Worm (Caenorhabditis elegans): Measurements from ENCODE around the gene txt-5.

txt-5 gene

ce11 chrV:7875456-7875855 is 38.5 kb upstream of the txt-5 start, which contains the start of gene F40A3.4:
F40A3.4 (plus strand) TSS chrV:7875756.
- TF ChIP-seq ztf-11 (tag; optimal IDR thresholded peaks at IDR 0.05) (no peak), peb-1 (tag; optimal IDR thresholded peaks at IDR 0.05) (no peak)

ce11 chrV:7872945-7873344 is 36.0 kb upstream of the txt-5 start:
- TF ChIP-seq mab-5 (tag; optimal IDR thresholded peaks at IDR 0.05): no peak

- no peak for TF ChIP-seq fos-1 (tag; optimal IDR thresholded peaks at IDR 0.05)
- no peak for TF ChIP-seq F13H6.1 (tag; optimal IDR thresholded peaks at IDR 0.05)
- TF ChIP-seq ZK546.5 (tag; optimal IDR thresholded peaks at IDR 0.05): no peak
- no peak for TF ChIP-seq nhr-25 (tag; optimal IDR thresholded peaks at IDR 0.05)
- TF ChIP-seq mab-5 (tag; optimal IDR thresholded peaks at IDR 0.05): no peak
- TF ChIP-seq nhr-12 (tag; optimal IDR thresholded peaks at IDR 0.05): no peak
- TF ChIP-seq blmp-1 (tag; optimal IDR thresholded peaks at IDR 0.05; ENCODE audit: insufficient read depth): no peak
- TF ChIP-seq dmd-4 (tag; optimal IDR thresholded peaks at IDR 0.05): no peak
- no peak for TF ChIP-seq zag-1 (tag; optimal IDR thresholded peaks at IDR 0.05)
- no peak for TF ChIP-seq lin-39 (tag; optimal IDR thresholded peaks at IDR 0.05)
- no peak for TF ChIP-seq lin-13 (GFP tag; optimal IDR thresholded peaks at IDR 0.05)
- no peak for TF ChIP-seq nhr-21 (tag; optimal IDR thresholded peaks at IDR 0.05)
- no peak for TF ChIP-seq lin-11 (tag; optimal IDR thresholded peaks at IDR 0.05)
- no peak for TF ChIP-seq elt-3 (tag; optimal IDR thresholded peaks at IDR 0.05)
- TF ChIP-seq nhr-77 (tag; optimal IDR thresholded peaks at IDR 0.05): no peak
- no peak for TF ChIP-seq unc-55 (GFP tag; optimal IDR thresholded peaks at IDR 0.05)
These were observed 33.8 kb upstream of the txt-5 start, which contains the start of gene nipi-4 for ce11 chrV:7870707-7871106. nipi-4 (minus strand) TSS chrV:7870807.

- no peak for TF ChIP-seq egl-27 (tag; optimal IDR thresholded peaks at IDR 0.05)
- TF ChIP-seq fos-1 (tag; optimal IDR thresholded peaks at IDR 0.05): no peak
- TF ChIP-seq elt-1 (tag; optimal IDR thresholded peaks at IDR 0.05): no peak
- no peak for TF ChIP-seq lin-13 (GFP tag; optimal IDR thresholded peaks at IDR 0.05)
- TF ChIP-seq snpc-4 (tag; optimal IDR thresholded peaks at IDR 0.05): no peak
- TF ChIP-seq ztf-4 (tag; optimal IDR thresholded peaks at IDR 0.05): no peak
- TF ChIP-seq aly-2 (tag; optimal IDR thresholded peaks at IDR 0.05): no peak
- no peak for TF ChIP-seq gmeb-1 (tag; optimal IDR thresholded peaks at IDR 0.05)
- no peak for TF ChIP-seq ceh-82 (tag; optimal IDR thresholded peaks at IDR 0.05)
- no peak for TF ChIP-seq skn-1 (tag; optimal IDR thresholded peaks at IDR 0.05)
- no peak for TF ChIP-seq unc-55 (GFP tag; optimal IDR thresholded peaks at IDR 0.05)
- no peak for TF ChIP-seq elt-3 (tag; optimal IDR thresholded peaks at IDR 0.05)
- no peak for TF ChIP-seq sem-4 (tag; optimal IDR thresholded peaks at IDR 0.05)
- no peak for TF ChIP-seq nhr-23 (tag; optimal IDR thresholded peaks at IDR 0.05)
- TF ChIP-seq sma-3 (GFP tag; optimal IDR thresholded peaks at IDR 0.05): no peak
- TF ChIP-seq mdl-1 (tag; optimal IDR thresholded peaks at IDR 0.05): no peak
These were observed 27.7 kb upstream of the txt-5 start, which contains the start of gene C37C3.11 for ce11 chrV:7864663-7865062. C37C3.11 (minus strand) TSS chrV:7864763.

- TF ChIP-seq ceh-16 (tag; optimal IDR thresholded peaks at IDR 0.05) (no peak), fos-1 (tag; optimal IDR thresholded peaks at IDR 0.05) (peak; percentile 61)
These were observed 26.1 kb upstream of the txt-5 start, which contains the start of gene C37C3.10 for ce11 chrV:7863020-7863523. C37C3.10 (minus strand) TSS chrV:7863070.

ce11 chrV:7861792-7862191 is 24.9 kb upstream of the txt-5 start, which contains the start of gene C37C3.17:
C37C3.17 (minus strand) TSS chrV:7861892.
- TF ChIP-seq Y55F3AM.14 (GFP tag; optimal IDR thresholded peaks at IDR 0.05) (no peak), alr-1 (tag; optimal IDR thresholded peaks at IDR 0.05) (no peak), blmp-1 (tag; optimal IDR thresholded peaks at IDR 0.05; ENCODE audit: insufficient read depth) (no peak), skn-1 (tag; optimal IDR thresholded peaks at IDR 0.05) (no peak), nhr-129 (tag; optimal IDR thresholded peaks at IDR 0.05) (no peak), sma-9 (GFP tag; optimal IDR thresholded peaks at IDR 0.05) (no peak), sma-9 (tag; optimal IDR thresholded peaks at IDR 0.05) (no peak), lin-13 (GFP tag; optimal IDR thresholded peaks at IDR 0.05) (no peak), C34F6.9 (tag; optimal IDR thresholded peaks at IDR 0.05) (no peak), unc-55 (GFP tag; optimal IDR thresholded peaks at IDR 0.05) (no peak), nhr-25 (tag; optimal IDR thresholded peaks at IDR 0.05) (no peak)

Measured in whole organism, L2 larva.